Worm (Caenorhabditis elegans): ENCODE results near the gene M01F1.9.

- TF ChIP-seq pax-1 (tag; optimal IDR thresholded peaks at IDR 0.05) (no peak), nfya-1 (tag; optimal IDR thresholded peaks at IDR 0.05) (no peak), pha-2 (tag; optimal IDR thresholded peaks at IDR 0.05) (no peak), nhr-11 (tag; optimal IDR thresholded peaks at IDR 0.05) (no peak), sdc-2 (tag; optimal IDR thresholded peaks at IDR 0.05) (no peak), ets-4 (tag; optimal IDR thresholded peaks at IDR 0.05) (no peak)
Measured at ce11 chrIII:3519505-3519904, 20.6 kb upstream of the M01F1.9 start, which contains the start of gene hmit-1.3.

All from whole organism, late embryonic.